Worm (Caenorhabditis elegans) whole organism, L3 larva: ENCODE data around the gene sqst-4.

Experiments
- ceh-28 ChIP-seq: fragments of 150-350 bp; optimal IDR thresholded peaks from 2 replicates; lab custom pipeline; 2014; ENCODE audit warnings: missing biosample characterization, missing genetic modification reagents, missing genetic modification characterization
- ceh-82 ChIP-seq: fragments of 150-350 bp; optimal IDR thresholded peaks from 2 replicates; lab custom pipeline; 2014; ENCODE audit warnings: missing biosample characterization, missing genetic modification characterization
- ceh-9 ChIP-seq: sonication (generic microtip); optimal IDR thresholded peaks from 2 replicates; lab custom pipeline; 2018; ENCODE audit warnings: missing biosample characterization, missing genetic modification characterization
- egl-27 ChIP-seq: sonication (generic microtip); optimal IDR thresholded peaks from 4 replicates; lab custom pipeline; 2017; ENCODE audit warnings: missing biosample characterization, missing genetic modification reagents, missing genetic modification characterization
- egl-5 ChIP-seq: fragments of 150-350 bp; optimal IDR thresholded peaks from 2 replicates; lab custom pipeline; 2017; ENCODE audit warnings: missing biosample characterization, missing genetic modification reagents, missing genetic modification characterization, inconsistent platforms
- elt-2 ChIP-seq: sonication (generic microtip); optimal IDR thresholded peaks from 2 replicates; lab custom pipeline; 2016; ENCODE audit warnings: missing genetic modification reagents, mild to moderate bottlenecking, missing genetic modification characterization, missing compliant biosample characterization
- elt-3 ChIP-seq, 3 experiments: fragments of 150-350 bp in 1 of 3; sonication (generic microtip) in 2 of 3; optimal IDR thresholded peaks; 2 replicates in 2 of 3; 4 replicates in 1 of 3; lab custom pipeline; 2014 to 2017; ENCODE audit warnings: missing biosample characterization in 3 of 3, missing genetic modification characterization in 3 of 3
- eor-1 ChIP-seq, 2 experiments: fragments of 150-350 bp; optimal IDR thresholded peaks; 2 replicates each; lab custom pipeline; 2014 to 2018; ENCODE audit warnings: missing biosample characterization in 2 of 2, missing genetic modification characterization in 2 of 2
- fos-1 ChIP-seq: fragments of 150-350 bp; optimal IDR thresholded peaks from 2 replicates; lab custom pipeline; 2014; ENCODE audit warnings: missing biosample characterization, missing genetic modification characterization
- hmg-11 ChIP-seq: sonication (generic microtip); optimal IDR thresholded peaks from 2 replicates; lab custom pipeline; 2016; ENCODE audit warnings: missing genetic modification characterization, missing compliant biosample characterization
- jun-1 ChIP-seq: fragments of 150-350 bp; optimal IDR thresholded peaks from 2 replicates; lab custom pipeline; 2014; ENCODE audit warnings: missing biosample characterization, missing genetic modification reagents, missing genetic modification characterization
- lin-15B ChIP-seq: fragments of 150-350 bp; optimal IDR thresholded peaks from 2 replicates; lab custom pipeline; 2014; ENCODE audit warnings: missing biosample characterization, missing genetic modification characterization
- lin-39 ChIP-seq: fragments of 150-350 bp; optimal IDR thresholded peaks from 2 replicates; lab custom pipeline; 2018; ENCODE audit warnings: missing biosample characterization, missing genetic modification reagents, missing genetic modification characterization
- lsy-12 ChIP-seq: sonication (generic microtip); optimal IDR thresholded peaks from 2 replicates; lab custom pipeline; 2016; ENCODE audit warnings: mild to moderate bottlenecking, missing genetic modification characterization, missing compliant biosample characterization
- mdl-1 ChIP-seq: fragments of 150-350 bp; optimal IDR thresholded peaks from 2 replicates; lab custom pipeline; 2014; ENCODE audit warnings: missing biosample characterization, missing genetic modification characterization
- nfya-1 ChIP-seq: sonication (generic microtip); optimal IDR thresholded peaks from 2 replicates; lab custom pipeline; 2017; ENCODE audit warnings: missing genetic modification characterization, mild to moderate bottlenecking, missing compliant biosample characterization, antibody characterized with exemption, moderate library complexity; ENCODE audit not compliant: insufficient read depth
- nhr-11 ChIP-seq: fragments of 150-350 bp; optimal IDR thresholded peaks from 2 replicates; lab custom pipeline; 2014; ENCODE audit warnings: missing biosample characterization, missing genetic modification characterization
- nhr-12 ChIP-seq: fragments of 150-350 bp; optimal IDR thresholded peaks from 2 replicates; lab custom pipeline; 2014; ENCODE audit warnings: missing biosample characterization, missing genetic modification characterization
- nhr-23 ChIP-seq: fragments of 150-350 bp; optimal IDR thresholded peaks from 2 replicates; lab custom pipeline; 2014; ENCODE audit warnings: missing biosample characterization, missing genetic modification reagents, missing genetic modification characterization
- nhr-28 ChIP-seq: fragments of 150-350 bp; optimal IDR thresholded peaks from 2 replicates; lab custom pipeline; 2014; ENCODE audit warnings: missing biosample characterization, missing genetic modification characterization
- nhr-43 ChIP-seq: sonication (generic microtip); optimal IDR thresholded peaks from 2 replicates; lab custom pipeline; 2016; ENCODE audit warnings: mild to moderate bottlenecking, missing genetic modification characterization, missing compliant biosample characterization; ENCODE audit not compliant: poor library complexity, severe bottlenecking
- nhr-76 ChIP-seq: fragments of 150-350 bp; sonication (generic microtip); optimal IDR thresholded peaks from 5 replicates; lab custom pipeline; 2014; ENCODE audit warnings: missing biosample characterization, missing genetic modification characterization
- pha-4 ChIP-seq: fragments of 150-350 bp; optimal IDR thresholded peaks from 2 replicates; lab custom pipeline; 2014; ENCODE audit warnings: missing biosample characterization, missing genetic modification reagents, missing genetic modification characterization
- sea-2 ChIP-seq: fragments of 150-350 bp; sonication (generic microtip); optimal IDR thresholded peaks from 4 replicates; lab custom pipeline; 2014; ENCODE audit warnings: missing biosample characterization, missing genetic modification reagents, missing genetic modification characterization
- skn-1 ChIP-seq: fragments of 150-350 bp; optimal IDR thresholded peaks from 2 replicates; lab custom pipeline; 2014; ENCODE audit warnings: missing biosample characterization, missing genetic modification characterization
- snpc-4 ChIP-seq: fragments of 150-350 bp; optimal IDR thresholded peaks from 2 replicates; lab custom pipeline; 2014; ENCODE audit warnings: missing biosample characterization, missing genetic modification characterization
- tbx-2 ChIP-seq: sonication (generic microtip); optimal IDR thresholded peaks from 2 replicates; lab custom pipeline; 2016; ENCODE audit warnings: mild to moderate bottlenecking, missing genetic modification characterization, missing compliant biosample characterization
- unc-39 ChIP-seq: sonication (generic microtip); optimal IDR thresholded peaks from 4 replicates; lab custom pipeline; 2017; ENCODE audit warnings: missing biosample characterization, missing genetic modification characterization
- unc-62 ChIP-seq: fragments of 150-350 bp; sonication (generic microtip); optimal IDR thresholded peaks from 4 replicates; lab custom pipeline; 2014; ENCODE audit warnings: missing biosample characterization, missing genetic modification reagents, missing genetic modification characterization
- zag-1 ChIP-seq: fragments of 150-350 bp; optimal IDR thresholded peaks from 2 replicates; lab custom pipeline; 2014; ENCODE audit warnings: missing biosample characterization, missing genetic modification characterization
- ztf-11 ChIP-seq: fragments of 150-350 bp; optimal IDR thresholded peaks from 2 replicates; lab custom pipeline; 2014; ENCODE audit warnings: missing biosample characterization, missing genetic modification characterization
- ztf-4 ChIP-seq: fragments of 150-350 bp; optimal IDR thresholded peaks from 2 replicates; lab custom pipeline; 2014; ENCODE audit warnings: missing biosample characterization, missing genetic modification characterization

The sqst-4 gene

ce11 chrV:16527796-16528195 lies 39.5 kb downstream of the sqst-4 start, which contains the start of gene F36D3.16:
Gene F36D3.16 (plus strand): TSS chrV:16528096.
- no peak for TF ChIP-seq unc-39
- no peak for TF ChIP-seq skn-1
- no peak for TF ChIP-seq hmg-11
- no peak for TF ChIP-seq lin-15B (tag; lab: Kevin White, UChicago)
- no peak for TF ChIP-seq nhr-28 (tag; lab: Kevin White, UChicago)
- TF ChIP-seq nhr-12 (tag; lab: Kevin White, UChicago) = no peak
- no peak for TF ChIP-seq unc-62 (GFP tag; lab: Kevin White, UChicago)
- TF ChIP-seq mdl-1 = no peak
- TF ChIP-seq lin-39 (tag; lab: Kevin White, UChicago) = no peak
- no peak for TF ChIP-seq ceh-28 (tag; lab: Kevin White, UChicago)
- TF ChIP-seq nhr-43 (tag; lab: Kevin White, UChicago) = no peak

- no peak for TF ChIP-seq ceh-82 (tag; lab: Kevin White, UChicago)
- no peak for TF ChIP-seq elt-2 (tag; lab: Kevin White, UChicago)
- no peak for TF ChIP-seq ceh-9 (tag; lab: Kevin White, UChicago)
- TF ChIP-seq elt-3 (tag; optimal IDR thresholded peaks at IDR 0.05; lab: Kevin White, UChicago) = no peak
- no peak for TF ChIP-seq jun-1 (tag; lab: Kevin White, UChicago)
- TF ChIP-seq tbx-2 (tag; lab: Kevin White, UChicago) = no peak
- no peak for TF ChIP-seq lsy-12
- no peak for TF ChIP-seq nhr-11
- TF ChIP-seq hmg-11 = no peak
- no peak for TF ChIP-seq fos-1 (tag; lab: Kevin White, UChicago)
- TF ChIP-seq egl-27 (tag; lab: Kevin White, UChicago) = no peak
- no peak for TF ChIP-seq ztf-4 (tag; lab: Kevin White, UChicago)
- TF ChIP-seq egl-5 (tag; lab: Kevin White, UChicago) = no peak
- TF ChIP-seq nhr-76 (tag; lab: Kevin White, UChicago) = no peak
- TF ChIP-seq nhr-43 (tag; lab: Kevin White, UChicago) = no peak
- no peak for TF ChIP-seq ceh-28 (tag; lab: Kevin White, UChicago)
- no peak for TF ChIP-seq eor-1 (tag; optimal IDR thresholded peaks at IDR 0.05; lab: Kevin White, UChicago)
- no peak for TF ChIP-seq nhr-28 (tag; lab: Kevin White, UChicago)
- TF ChIP-seq, all 47 proteins: peak for 0
Measured at ce11 chrV:16534000-16534399, 45.7 kb downstream of the sqst-4 start, which contains the start of gene cpr-2. Gene cpr-2 (minus strand): TSS chrV:16534100.

ce11 chrV:16535172-16535571 lies 46.9 kb downstream of the sqst-4 start, which contains the start of gene Y32B12B.8:
Gene Y32B12B.8 (plus strand): TSS chrV:16535472.
- TF ChIP-seq ceh-82 (tag; lab: Kevin White, UChicago) (no peak), pha-4 (no peak), nhr-23 (tag; lab: Kevin White, UChicago) (no peak), ztf-11 (tag; lab: Kevin White, UChicago) (no peak), lin-39 (tag; lab: Kevin White, UChicago) (no peak), elt-2 (tag; lab: Kevin White, UChicago) (no peak)

DNA sequence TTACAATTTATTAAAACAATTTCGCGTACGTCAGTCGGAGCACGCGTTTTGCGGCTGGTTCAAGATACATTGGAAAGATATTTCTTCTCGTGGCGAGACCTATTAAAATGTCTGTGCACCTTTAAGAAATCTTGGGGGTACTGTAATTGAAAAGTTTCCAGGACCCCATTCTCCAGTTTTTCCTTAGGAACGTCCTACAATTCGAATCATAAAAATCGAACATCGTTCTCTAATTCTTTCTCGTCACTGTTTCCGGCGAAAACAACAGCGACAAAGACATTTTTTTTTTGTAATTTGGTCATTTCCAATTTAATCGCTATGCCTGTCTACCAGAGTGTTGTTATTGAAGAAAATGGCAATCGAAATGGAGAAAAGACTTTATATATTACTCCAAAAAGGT lies 48.4 kb downstream of the sqst-4 start, which contains the start of gene Y32B12B.1:
TSS of gene Y32B12B.1 (plus strand) at position 301 of the 400 bp plus-strand sequence.
- TF ChIP-seq zag-1 (tag; lab: Kevin White, UChicago) = no peak
- TF ChIP-seq sea-2 = no peak
- no peak for TF ChIP-seq nhr-12 (tag; lab: Kevin White, UChicago)
- TF ChIP-seq jun-1 (tag; lab: Kevin White, UChicago) = no peak

DNA sequence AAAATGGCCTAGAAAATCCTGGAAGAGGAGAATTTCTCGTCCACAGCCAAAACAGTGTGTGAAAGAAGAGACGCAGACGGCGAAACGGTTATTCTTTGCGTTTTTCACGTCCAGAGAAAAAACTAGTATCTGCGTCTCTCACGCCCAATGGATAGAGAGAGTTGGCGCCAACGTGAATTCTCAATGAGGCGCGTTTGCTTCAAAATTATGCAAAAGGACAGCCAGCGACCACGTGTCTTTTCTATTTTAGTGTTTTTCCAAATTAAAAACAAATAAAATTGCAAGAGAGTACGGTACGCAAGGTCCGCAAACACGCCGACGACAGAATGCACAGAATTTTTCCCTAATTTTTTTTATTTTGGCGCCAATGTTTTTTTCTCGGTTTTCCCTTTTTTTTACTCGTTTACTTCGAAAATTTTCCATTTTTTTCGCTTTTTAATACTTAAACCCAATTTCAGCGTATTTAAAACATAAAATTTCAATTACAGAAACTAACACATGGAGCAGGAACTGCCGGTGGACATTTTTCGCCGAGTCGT lies 49.7 kb downstream of the sqst-4 start, which contains the start of gene Y32B12B.2:
TSS of gene Y32B12B.2 (plus strand) at position 489 of the 539 bp plus-strand sequence.
- TF ChIP-seq elt-2 (tag; lab: Kevin White, UChicago) = peak; percentile 36
- TF ChIP-seq snpc-4 (tag; lab: Kevin White, UChicago) = no peak
- TF ChIP-seq hmg-11 = no peak
- TF ChIP-seq lin-15B (tag; lab: Kevin White, UChicago) = peak; percentile 73
- peak; percentile 83 for TF ChIP-seq nfya-1 (tag; lab: Kevin White, UChicago)
- TF ChIP-seq, all 47 proteins: peak for 3
